Worm (Caenorhabditis elegans): ENCODE measurements around the gene ntl-4.

Gene ntl-4

ce11 chrIV:7910197-7910735, at the start of gene ntl-4, which contains the start of gene npp-27:
Gene ntl-4, plus strand, starts transcription at chrIV:7910575.
Gene npp-27, minus strand, starts transcription at chrIV:7910247.
- TF ChIP-seq egl-5 (tag; optimal IDR thresholded peaks at IDR 0.05) (peak; percentile 76), ceh-28 (tag; optimal IDR thresholded peaks at IDR 0.05) (peak; percentile 58), nfya-1 (tag; optimal IDR thresholded peaks at IDR 0.05; ENCODE audit: insufficient read depth) (peak; percentile 36), ztf-11 (tag; optimal IDR thresholded peaks at IDR 0.05) (no peak), pha-4 (tag; optimal IDR thresholded peaks at IDR 0.05) (peak; percentile 25), lin-15B (tag; optimal IDR thresholded peaks at IDR 0.05) (no peak), ama-1 (optimal IDR thresholded peaks at IDR 0.05) (peak; percentile 83)

- TF ChIP-seq tbx-2 (tag; optimal IDR thresholded peaks at IDR 0.05) (no peak), lin-15B (tag; optimal IDR thresholded peaks at IDR 0.05) (no peak)
Observed at ce11 chrIV:7868607-7869006, 41.8 kb upstream of the ntl-4 start, which contains the start of gene flp-10. Gene flp-10, plus strand, starts transcription at chrIV:7868907.

ce11 chrIV:7870451-7870850, 39.9 kb upstream of the ntl-4 start, which contains the start of gene T06C10.3:
Gene T06C10.3, plus strand, starts transcription at chrIV:7870751.
- no peak for TF ChIP-seq lin-15B (tag; optimal IDR thresholded peaks at IDR 0.05)
- no peak for TF ChIP-seq nhr-237 (tag; optimal IDR thresholded peaks at IDR 0.05)
- TF ChIP-seq nhr-43 (tag; optimal IDR thresholded peaks at IDR 0.05; ENCODE audit: poor library complexity, severe bottlenecking), result no peak
- no peak for TF ChIP-seq nhr-28 (tag; optimal IDR thresholded peaks at IDR 0.05)
- TF ChIP-seq hmg-11 (tag; optimal IDR thresholded peaks at IDR 0.05), result no peak
- no peak for TF ChIP-seq lin-39 (tag; optimal IDR thresholded peaks at IDR 0.05)
- TF ChIP-seq ama-1 (optimal IDR thresholded peaks at IDR 0.05), result no peak
- TF ChIP-seq lsy-12 (tag; optimal IDR thresholded peaks at IDR 0.05), result no peak
- no peak for TF ChIP-seq jun-1 (tag; optimal IDR thresholded peaks at IDR 0.05)
- TF ChIP-seq ceh-9 (tag; optimal IDR thresholded peaks at IDR 0.05), result no peak
- TF ChIP-seq eor-1 (tag; optimal IDR thresholded peaks at IDR 0.05), result no peak
- no peak for TF ChIP-seq ztf-4 (tag; optimal IDR thresholded peaks at IDR 0.05)
- TF ChIP-seq elt-3 (tag; optimal IDR thresholded peaks at IDR 0.05), result no peak
- TF ChIP-seq unc-62 (GFP tag; optimal IDR thresholded peaks at IDR 0.05), result no peak

DNA sequence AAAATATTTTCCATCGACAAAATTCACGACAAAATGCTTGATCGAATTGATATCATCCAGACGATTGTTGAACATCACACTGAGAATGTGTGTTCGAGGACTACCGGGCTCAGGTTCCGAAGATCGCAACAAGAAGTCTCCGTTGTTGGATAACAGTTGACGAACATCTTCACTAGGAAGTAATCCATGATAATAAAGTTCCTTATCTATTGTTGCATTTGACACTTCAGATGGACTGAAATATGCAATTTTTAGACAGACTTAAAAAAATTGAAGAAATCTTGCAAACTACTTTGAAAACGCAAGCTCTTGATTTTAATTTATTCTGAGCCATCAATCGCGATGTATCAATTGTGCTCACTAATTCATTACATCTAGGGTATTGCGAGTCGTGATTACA, 33.1 kb upstream of the ntl-4 start:
- TF ChIP-seq nfya-1 (tag; optimal IDR thresholded peaks at IDR 0.05; ENCODE audit: insufficient read depth), result no peak
- TF ChIP-seq ceh-16 (tag; optimal IDR thresholded peaks at IDR 0.05), result no peak
- TF ChIP-seq skn-1 (tag; optimal IDR thresholded peaks at IDR 0.05), result no peak
- no peak for TF ChIP-seq lin-15B (tag; optimal IDR thresholded peaks at IDR 0.05)
- no peak for TF ChIP-seq nhr-28 (tag; optimal IDR thresholded peaks at IDR 0.05)
- TF ChIP-seq ztf-11 (tag; optimal IDR thresholded peaks at IDR 0.05), result no peak
- no peak for TF ChIP-seq jun-1 (tag; optimal IDR thresholded peaks at IDR 0.05)
- no peak for TF ChIP-seq nhr-11 (tag; optimal IDR thresholded peaks at IDR 0.05)
- no peak for TF ChIP-seq nhr-43 (tag; optimal IDR thresholded peaks at IDR 0.05; ENCODE audit: poor library complexity, severe bottlenecking)
- no peak for TF ChIP-seq elt-3 (tag; optimal IDR thresholded peaks at IDR 0.05)
- no peak for TF ChIP-seq elt-2 (tag; optimal IDR thresholded peaks at IDR 0.05)
- no peak for TF ChIP-seq pha-4 (tag; optimal IDR thresholded peaks at IDR 0.05)
- TF ChIP-seq ceh-82 (tag; optimal IDR thresholded peaks at IDR 0.05), result no peak
- no peak for TF ChIP-seq ama-1 (optimal IDR thresholded peaks at IDR 0.05)
- TF ChIP-seq pqm-1 (tag; optimal IDR thresholded peaks at IDR 0.05), result no peak

DNA sequence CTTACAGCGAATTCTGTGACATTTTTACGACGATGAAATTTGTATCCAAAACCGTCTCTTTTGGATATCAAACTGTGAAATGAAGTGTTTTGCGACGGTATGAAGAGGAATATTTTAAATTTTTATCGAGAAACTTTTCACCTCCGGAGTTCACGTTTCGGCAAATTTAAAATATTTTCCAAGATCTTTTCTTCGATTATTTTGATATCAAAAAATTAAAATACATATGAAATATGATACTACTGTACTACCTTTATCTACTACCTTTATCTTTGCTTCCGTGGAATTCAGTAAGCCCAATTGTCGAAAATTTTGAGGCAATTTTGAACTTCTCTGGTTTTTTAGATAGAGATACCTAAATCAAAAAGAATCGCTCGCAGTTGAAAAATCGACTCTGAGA, 32.6 kb upstream of the ntl-4 start, which contains the start of gene kin-26:
Gene kin-26 (minus strand): TSS at position 101 of the 400 bp plus-strand sequence.
- TF ChIP-seq snpc-4 (tag; optimal IDR thresholded peaks at IDR 0.05), result no peak
- no peak for TF ChIP-seq fkh-2 (tag; optimal IDR thresholded peaks at IDR 0.05)
- TF ChIP-seq nhr-23 (tag; optimal IDR thresholded peaks at IDR 0.05), result no peak
- TF ChIP-seq ceh-16 (tag; optimal IDR thresholded peaks at IDR 0.05), result no peak
- TF ChIP-seq ztf-4 (tag; optimal IDR thresholded peaks at IDR 0.05), result no peak
- no peak for TF ChIP-seq nhr-67 (tag; optimal IDR thresholded peaks at IDR 0.05)
- TF ChIP-seq nhr-76 (tag; optimal IDR thresholded peaks at IDR 0.05), result no peak
- no peak for TF ChIP-seq skn-1 (tag; optimal IDR thresholded peaks at IDR 0.05)
- TF ChIP-seq fos-1 (tag; optimal IDR thresholded peaks at IDR 0.05), result no peak
- TF ChIP-seq ceh-9 (tag; optimal IDR thresholded peaks at IDR 0.05), result no peak
- TF ChIP-seq nfya-1 (tag; optimal IDR thresholded peaks at IDR 0.05; ENCODE audit: insufficient read depth), result no peak
- TF ChIP-seq mdl-1 (tag; optimal IDR thresholded peaks at IDR 0.05), result no peak
- TF ChIP-seq ceh-28 (tag; optimal IDR thresholded peaks at IDR 0.05), result no peak
- TF ChIP-seq pqm-1 (tag; optimal IDR thresholded peaks at IDR 0.05), result no peak

Data from whole organism, L3 larva.